Worm (Caenorhabditis elegans): ENCODE data around the gene kin-29.

DNA sequence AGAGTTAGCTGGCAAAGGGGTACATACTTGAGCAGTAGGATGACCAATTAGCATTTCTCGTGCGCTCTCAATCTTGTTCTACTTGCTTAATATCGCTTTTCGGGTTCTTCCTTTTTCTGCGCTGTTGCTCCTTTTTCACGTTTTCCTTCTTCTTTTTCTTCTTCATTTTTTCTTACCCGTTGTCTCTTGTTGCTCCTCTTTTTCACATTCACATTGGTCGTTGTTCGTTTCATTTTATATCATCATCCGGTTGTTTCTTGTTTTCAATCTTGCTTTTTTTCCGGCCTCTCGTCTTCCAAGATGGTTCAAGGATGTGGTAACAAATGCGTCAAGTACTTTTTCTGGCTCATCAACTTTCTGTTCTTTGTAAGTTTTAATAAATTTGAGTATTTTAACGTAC lies 32.1 kb downstream of the kin-29 start, which contains the start of gene tsp-6:
- TF ChIP-seq blmp-1 (tag; optimal IDR thresholded peaks at IDR 0.05) (no peak), nhr-237 (tag; optimal IDR thresholded peaks at IDR 0.05) (no peak), unc-62 (GFP tag; optimal IDR thresholded peaks at IDR 0.05) (no peak), ces-1 (GFP tag; optimal IDR thresholded peaks at IDR 0.05) (no peak)
